Worm (Caenorhabditis elegans): ENCODE measurements around the gene fbxb-105.

DNA sequence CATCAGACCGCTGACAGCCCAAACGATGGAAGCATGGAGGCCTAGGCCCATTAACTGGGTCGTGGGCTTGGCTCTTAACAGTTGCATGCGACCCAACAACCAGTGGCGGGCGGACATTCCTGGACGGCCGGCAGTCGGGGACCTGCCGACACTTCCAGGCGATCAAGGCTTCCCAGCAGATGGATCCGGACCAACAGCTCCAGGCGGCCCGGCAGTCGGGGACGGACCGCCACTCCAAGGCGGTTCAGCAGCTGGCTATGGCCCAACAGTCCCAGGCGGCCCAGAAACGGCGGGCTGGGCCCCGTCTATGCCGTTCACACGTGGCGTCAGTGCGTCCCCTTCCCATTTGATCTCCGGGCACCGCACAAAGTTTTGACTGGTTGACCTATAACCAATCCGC, 29.3 kb downstream of the fbxb-105 start:
- TF ChIP-seq skn-1 (tag; optimal IDR thresholded peaks at IDR 0.05): no peak
- no peak for TF ChIP-seq R02D3.7 (tag; optimal IDR thresholded peaks at IDR 0.05)
- no peak for TF ChIP-seq pqm-1 (tag; optimal IDR thresholded peaks at IDR 0.05)
- no peak for TF ChIP-seq snpc-4 (tag; optimal IDR thresholded peaks at IDR 0.05)
- TF ChIP-seq lin-39 (tag; optimal IDR thresholded peaks at IDR 0.05): no peak
- TF ChIP-seq nhr-28 (tag; optimal IDR thresholded peaks at IDR 0.05): no peak
- TF ChIP-seq pha-4 (tag; optimal IDR thresholded peaks at IDR 0.05): no peak
- no peak for TF ChIP-seq nhr-237 (tag; optimal IDR thresholded peaks at IDR 0.05)
- no peak for TF ChIP-seq ceh-9 (tag; optimal IDR thresholded peaks at IDR 0.05)
- no peak for TF ChIP-seq elt-1 (tag; optimal IDR thresholded peaks at IDR 0.05)
- TF ChIP-seq unc-62 (GFP tag; optimal IDR thresholded peaks at IDR 0.05): no peak
- TF ChIP-seq nfya-1 (tag; optimal IDR thresholded peaks at IDR 0.05; ENCODE audit: insufficient read depth): no peak
